Fruit fly (Drosophila melanogaster) whole organism, embryonic: Measurements from ENCODE around the gene SmD1.
A peak's percentile ranks its signal among the peaks of the same experiment; 100 is the strongest.

Experiments used
- ATbp ChIP-seq: fragments of 200-800 bp; sonication (Bioruptor generic); optimal IDR thresholded peaks from 2 replicates; lab custom pipeline; 2017; ENCODE audit warnings: missing biosample characterization, mild to moderate bottlenecking, missing genetic modification characterization, missing genetic modification reagents
- Antp ChIP-seq: fragments of 200-800 bp; sonication (Bioruptor generic); optimal IDR thresholded peaks from 3 replicates; lab custom pipeline; 2016; ENCODE audit warnings: missing biosample characterization, missing genetic modification characterization
- CG10321 ChIP-seq: fragments of 200-800 bp; sonication (Bioruptor generic); IDR thresholded peaks from 2 replicates; pipeline ENCODE4 v1.3.6; 2022; ENCODE audit warnings: missing biosample characterization, missing genetic modification characterization
- CG13894 ChIP-seq: fragments of 200-800 bp; sonication (Bioruptor generic); optimal IDR thresholded peaks from 3 replicates; lab custom pipeline; 2018; ENCODE audit warnings: missing biosample characterization, mild to moderate bottlenecking, missing genetic modification characterization, moderate library complexity
- CG1529 ChIP-seq: fragments of 200-800 bp; sonication (Bioruptor generic); optimal IDR thresholded peaks from 3 replicates; lab custom pipeline; 2018; ENCODE audit warnings: missing biosample characterization, missing genetic modification characterization
- CG16815 ChIP-seq: fragments of 200-800 bp; sonication (Bioruptor generic); optimal IDR thresholded peaks from 3 replicates; lab custom pipeline; 2017; ENCODE audit warnings: missing biosample characterization, mild to moderate bottlenecking, missing genetic modification characterization
- CG17328 ChIP-seq: fragments of 200-800 bp; sonication (Bioruptor generic); IDR thresholded peaks from 2 replicates; pipeline ENCODE4 v1.3.6; 2022; ENCODE audit warnings: missing biosample characterization, missing genetic modification characterization
- CG32772 ChIP-seq: fragments of 200-800 bp; sonication (Bioruptor generic); IDR thresholded peaks from 2 replicates; pipeline ENCODE4 v1.3.6; 2022; ENCODE audit warnings: missing biosample characterization, missing genetic modification characterization
- CG4854 ChIP-seq: fragments of 200-800 bp; sonication (Bioruptor generic); optimal IDR thresholded peaks from 2 replicates; lab custom pipeline; 2016; ENCODE audit warnings: missing biosample characterization, missing genetic modification characterization, inconsistent platforms
- CG6791 ChIP-seq: fragments of 200-800 bp; sonication (Bioruptor generic); IDR thresholded peaks from 3 replicates; pipeline ENCODE4 v1.3.6; 2022; ENCODE audit warnings: missing biosample characterization, missing genetic modification characterization; ENCODE audit not compliant: partially characterized antibody
- CG8359 ChIP-seq: fragments of 200-800 bp; sonication (Bioruptor generic); optimal IDR thresholded peaks from 2 replicates; lab custom pipeline; 2017; ENCODE audit warnings: missing biosample characterization, mild to moderate bottlenecking, missing genetic modification characterization, borderline replicate concordance
- CG9215 ChIP-seq: fragments of 200-800 bp; sonication (Bioruptor generic); IDR thresholded peaks from 2 replicates; pipeline ENCODE4 v1.3.6; 2022; ENCODE audit warnings: missing biosample characterization, missing genetic modification characterization
- CoRest ChIP-seq: fragments of 200-800 bp; sonication (Bioruptor generic); optimal IDR thresholded peaks from 3 replicates; lab custom pipeline; 2018; ENCODE audit warnings: missing biosample characterization, mild to moderate bottlenecking, missing genetic modification characterization, moderate library complexity
- D ChIP-seq, 2 experiments: fragments of 200-800 bp in 1 of 2; fragments of >200 bp in 1 of 2; sonication (Bioruptor generic) in 1 of 2; optimal IDR thresholded peaks; 2 replicates in 1 of 2; 3 replicates in 1 of 2; lab custom pipeline; 2017; ENCODE audit warnings: mild to moderate bottlenecking in 1 of 2, missing biosample characterization in 1 of 2, missing genetic modification characterization in 1 of 2, missing genetic modification reagents in 1 of 2
- Deaf1 ChIP-seq: fragments of 200-800 bp; optimal IDR thresholded peaks from 3 replicates; lab custom pipeline; 2019; ENCODE audit warnings: missing biosample characterization, mild to moderate bottlenecking, missing genetic modification characterization, moderate library complexity
- Doc2 ChIP-seq: fragments of 200-800 bp; sonication (Bioruptor generic); IDR thresholded peaks from 2 replicates; pipeline ENCODE4 v1.3.6; 2022; ENCODE audit warnings: missing biosample characterization, missing genetic modification characterization
- Ets65A ChIP-seq: fragments of 200-800 bp; sonication (Bioruptor generic); peaks from one replicate; lab custom pipeline; 2016; ENCODE audit warnings: missing biosample characterization, missing genetic modification characterization
- Fer1 ChIP-seq: fragments of 200-800 bp; sonication (Bioruptor generic); optimal IDR thresholded peaks from 2 replicates; lab custom pipeline; 2017; ENCODE audit warnings: missing biosample characterization, mild to moderate bottlenecking, missing genetic modification characterization
- H15 ChIP-seq: fragments of 200-800 bp; sonication (Bioruptor generic); IDR thresholded peaks from 3 replicates; pipeline ENCODE4 v1.3.6; 2022; ENCODE audit warnings: missing biosample characterization, missing genetic modification characterization
- Hr39 ChIP-seq: fragments of >200 bp; optimal IDR thresholded peaks from 2 replicates; lab custom pipeline; 2017
- Kr ChIP-seq: fragments of 200-800 bp; sonication (Bioruptor generic); optimal IDR thresholded peaks from 2 replicates; lab custom pipeline; 2017; ENCODE audit warnings: missing biosample characterization, mild to moderate bottlenecking, missing genetic modification characterization
- Med ChIP-seq: fragments of 200-800 bp; sonication (Bioruptor generic); peaks from one replicate; lab custom pipeline; 2016; ENCODE audit warnings: missing biosample characterization, missing genetic modification characterization, mild to moderate bottlenecking, inconsistent platforms, moderate library complexity
- NFAT ChIP-seq: fragments of 200-800 bp; sonication (Bioruptor generic); IDR thresholded peaks from 2 replicates; pipeline ENCODE4 v1.3.6; 2022; ENCODE audit warnings: missing biosample characterization, missing genetic modification characterization
- Nf-YB ChIP-seq: fragments of 200-800 bp; sonication (Bioruptor generic); optimal IDR thresholded peaks from 3 replicates; lab custom pipeline; 2019; ENCODE audit warnings: missing biosample characterization, mild to moderate bottlenecking, missing genetic modification characterization, moderate library complexity
- Nf-YC ChIP-seq: fragments of 200-800 bp; optimal IDR thresholded peaks from 3 replicates; lab custom pipeline; 2019; ENCODE audit warnings: missing biosample characterization, mild to moderate bottlenecking, missing genetic modification characterization, moderate library complexity
- ac ChIP-seq: fragments of 200-800 bp; sonication (Bioruptor generic); optimal IDR thresholded peaks from 3 replicates; lab custom pipeline; 2017; ENCODE audit warnings: missing biosample characterization, mild to moderate bottlenecking, missing genetic modification characterization
- croc ChIP-seq: fragments of 200-800 bp; sonication (Bioruptor generic); conservative IDR thresholded peaks from 3 replicates; pipeline ENCODE4 v1.3.6; 2022; ENCODE audit warnings: missing biosample characterization, missing genetic modification characterization
- crol ChIP-seq: fragments of 200-800 bp; sonication (Bioruptor generic); IDR thresholded peaks from 2 replicates; pipeline ENCODE4 v1.3.6; 2022; ENCODE audit warnings: missing biosample characterization, missing genetic modification characterization
- eve ChIP-seq, 2 experiments: fragments of >200 bp; optimal IDR thresholded peaks; 2 replicates each; lab custom pipeline; 2017; ENCODE audit warnings: missing biosample characterization in 2 of 2, missing genetic modification characterization in 2 of 2
- ind ChIP-seq: fragments of 200-800 bp; sonication (Bioruptor generic); optimal IDR thresholded peaks from 3 replicates; lab custom pipeline; 2016; ENCODE audit warnings: missing biosample characterization, missing genetic modification characterization
- insv ChIP-seq, 2 experiments: fragments of 200-800 bp; sonication (Bioruptor generic); optimal IDR thresholded peaks; 3 replicates each; lab custom pipeline; 2016 to 2018; ENCODE audit warnings: missing biosample characterization in 2 of 2, missing genetic modification characterization in 2 of 2
- jumu ChIP-seq: fragments of 200-800 bp; sonication (Bioruptor generic); optimal IDR thresholded peaks from 3 replicates; lab custom pipeline; 2016; ENCODE audit warnings: missing biosample characterization, missing genetic modification characterization
- mirr ChIP-seq: fragments of 200-800 bp; sonication (Bioruptor generic); optimal IDR thresholded peaks from 3 replicates; lab custom pipeline; 2018; ENCODE audit warnings: missing biosample characterization, mild to moderate bottlenecking, missing genetic modification characterization
- prd ChIP-seq, 3 experiments: fragments of >200 bp in 2 of 3; fragments of 200-800 bp in 1 of 3; sonication (Bioruptor generic) in 1 of 3; optimal IDR thresholded peaks in 2 of 3; IDR thresholded peaks in 1 of 3; 2 replicates in 2 of 3; 3 replicates in 1 of 3; pipeline versions ENCODE4 v1.3.6 to Lab custom; 2017 to 2022; ENCODE audit warnings: missing biosample characterization in 1 of 3, missing genetic modification characterization in 1 of 3
- rib ChIP-seq: fragments of 200-800 bp; sonication (Bioruptor generic); IDR thresholded peaks from 2 replicates; pipeline ENCODE4 v1.3.6; 2022; ENCODE audit warnings: missing biosample characterization, missing genetic modification characterization
- twi ChIP-seq: fragments of 200-800 bp; optimal IDR thresholded peaks from 2 replicates; lab custom pipeline; 2019; ENCODE audit warnings: missing biosample characterization, mild to moderate bottlenecking, missing genetic modification characterization, moderate library complexity
- zen ChIP-seq: fragments of 200-800 bp; sonication (Bioruptor generic); optimal IDR thresholded peaks from 3 replicates; lab custom pipeline; 2018; ENCODE audit warnings: missing biosample characterization, mild to moderate bottlenecking, missing genetic modification characterization, moderate library complexity

Gene SmD1

DNA sequence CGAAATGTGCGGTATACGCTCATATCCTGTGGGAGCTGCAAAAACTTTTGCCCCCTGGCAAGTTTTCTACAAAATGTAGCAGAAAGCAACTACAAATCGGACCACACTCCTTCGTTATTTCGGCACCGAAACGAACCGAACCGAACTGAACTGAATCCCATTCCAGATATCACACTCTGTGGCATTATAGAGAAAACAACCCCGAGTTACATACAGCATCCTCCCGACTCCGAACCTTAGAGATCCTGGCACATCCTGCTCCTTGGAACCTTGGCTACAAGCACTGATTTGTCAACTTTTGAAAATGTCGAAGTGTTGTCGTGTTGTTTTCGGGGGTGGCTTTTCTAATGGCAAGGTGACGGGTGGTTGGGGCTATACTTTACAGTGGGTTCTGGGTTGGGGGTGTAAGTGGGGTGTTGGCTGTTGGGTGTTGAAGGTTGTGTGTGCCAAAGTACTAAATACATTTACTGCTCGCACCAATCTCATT lies 33.9 kb downstream of the SmD1 start:
- TF ChIP-seq jumu (no peak), CG17328 (no peak), NFAT (GFP tag; lab: Robert Waterston, UW) (no peak), Nf-YB (GFP tag; lab: Kevin White, UChicago) (peak; percentile 58), Deaf1 (tag; lab: Kevin White, UChicago) (peak; percentile 80), CG8359 (GFP tag; lab: Kevin White, UChicago) (no peak), CG13894 (peak; percentile 83), Nf-YC (tag; lab: Kevin White, UChicago) (peak; percentile 75), mirr (GFP tag; lab: Kevin White, UChicago) (peak; percentile 76), D (optimal IDR thresholded peaks at IDR 0.05; lab: Kevin White, UChicago) (peak; percentile 15), D (GFP tag; optimal IDR thresholded peaks at IDR 0.05; lab: Kevin White, UChicago) (no peak)

DNA sequence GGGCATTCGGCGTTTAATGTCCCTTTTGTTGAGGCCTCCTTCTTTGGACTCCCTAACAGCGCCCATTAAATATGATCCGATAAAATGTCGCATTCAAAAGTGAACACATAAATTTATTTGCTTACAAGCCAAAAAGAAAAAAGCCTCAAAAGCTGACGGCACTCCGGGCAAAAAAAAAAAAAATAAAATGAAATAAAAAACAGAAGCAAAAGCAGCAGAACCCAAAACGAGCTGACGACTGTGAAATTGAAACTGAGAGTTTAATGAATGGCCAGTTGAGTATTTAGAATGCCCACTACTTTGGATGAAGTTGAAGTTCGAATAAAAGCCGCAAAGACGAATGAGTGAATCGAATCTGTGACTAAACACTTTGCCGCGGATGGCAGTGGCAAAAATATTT lies 36.2 kb downstream of the SmD1 start:
- TF ChIP-seq ind (GFP tag; lab: Kevin White, UChicago): no peak
- TF ChIP-seq CG16815 (GFP tag; lab: Kevin White, UChicago): no peak
- no peak for TF ChIP-seq CG4854
- no peak for TF ChIP-seq ac (GFP tag; lab: Kevin White, UChicago)

DNA sequence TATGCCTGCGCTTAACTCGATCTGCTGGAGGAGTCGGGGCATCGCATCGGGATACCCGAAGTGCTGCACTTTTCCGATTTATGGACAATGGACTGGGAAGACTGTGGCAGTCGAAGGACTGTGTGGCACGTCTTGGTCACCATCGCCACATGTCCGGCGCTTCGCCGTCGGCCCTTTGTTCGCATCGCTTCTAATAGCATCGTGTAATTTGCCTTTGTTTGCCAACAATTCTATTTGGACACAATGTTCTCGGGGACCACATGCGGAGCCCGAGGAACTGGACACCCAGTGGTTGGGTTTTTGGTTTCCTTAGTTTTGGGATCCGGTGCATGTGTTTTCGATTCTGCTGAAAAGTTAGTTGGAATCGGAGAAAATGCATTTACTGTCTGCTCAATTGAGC lies 36.9 kb downstream of the SmD1 start:
- TF ChIP-seq Med (GFP tag; lab: Kevin White, UChicago) (peak; percentile 30), twi (peak; percentile 91), croc (GFP tag; lab: Robert Waterston, UW) (no peak), Kr (peak; percentile 38), insv (GFP tag; optimal IDR thresholded peaks at IDR 0.05; lab: Kevin White, UChicago) (peak in 1 of 2 experiments; percentile 73), CG1529 (GFP tag; lab: Kevin White, UChicago) (no peak), D (optimal IDR thresholded peaks at IDR 0.05; lab: Kevin White, UChicago) (peak; percentile 95), D (GFP tag; optimal IDR thresholded peaks at IDR 0.05; lab: Kevin White, UChicago) (no peak), zen (tag; lab: Kevin White, UChicago) (peak; percentile 31), ATbp (GFP tag; lab: Kevin White, UChicago) (no peak)

DNA sequence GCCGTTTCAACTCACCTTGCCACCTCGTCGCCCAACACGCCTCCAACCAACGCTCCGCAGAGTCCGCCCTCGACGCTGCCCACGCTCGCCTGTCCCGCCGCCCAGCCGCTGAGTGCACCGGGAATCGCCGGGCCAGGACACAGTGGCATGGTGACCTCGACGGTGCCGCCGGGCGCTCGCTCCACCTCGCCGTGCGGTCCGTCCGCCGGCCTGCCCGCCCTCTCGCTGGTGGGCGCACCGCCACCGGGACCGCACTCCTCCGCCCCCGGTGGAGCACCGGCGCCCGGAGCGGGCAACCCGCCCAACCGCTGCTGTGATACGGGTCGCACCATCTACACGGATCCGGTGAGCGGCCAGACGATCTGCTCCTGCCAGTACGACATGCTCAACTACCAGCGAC lies 37.9 kb downstream of the SmD1 start:
- 0 out of 2 replicates have a peak, but pooled peaks have one; percentile 43 for TF ChIP-seq CG10321 (GFP tag; lab: Robert Waterston, UW)
- 0 out of 2 replicates have a peak, but pooled peaks have one; percentile 29 for TF ChIP-seq CG9215 (GFP tag; lab: Robert Waterston, UW)
- TF ChIP-seq H15 (GFP tag; lab: Robert Waterston, UW): 0 out of 3 replicates have a peak, but pooled peaks have one; percentile 14
- 0 out of 3 replicates have a peak, but pooled peaks have one; percentile 29 for TF ChIP-seq CG6791 (GFP tag; lab: Robert Waterston, UW)
- 0 out of 2 replicates have a peak, but pooled peaks have one; percentile 9 for TF ChIP-seq crol (GFP tag; lab: Robert Waterston, UW)
- TF ChIP-seq eve (GFP tag; optimal IDR thresholded peaks at IDR 0.05; lab: Kevin White, UChicago): peak in 1 of 2 experiments; percentile 44
- TF ChIP-seq Med (GFP tag; lab: Kevin White, UChicago): peak; percentile 62
- peak; percentile 74 for TF ChIP-seq Ets65A (GFP tag; lab: Kevin White, UChicago)
- TF ChIP-seq Antp: peak; percentile 3
- 0 out of 2 replicates have a peak, but pooled peaks have one; percentile 21 for TF ChIP-seq rib (GFP tag; lab: Robert Waterston, UW)
- no peak for TF ChIP-seq CoRest
- TF ChIP-seq Doc2 (GFP tag; lab: Robert Waterston, UW): no peak
- no peak for TF ChIP-seq Fer1 (GFP tag; lab: Kevin White, UChicago)
- peak; percentile 73 for TF ChIP-seq Hr39 (lab: Kevin White, UChicago)
- peak; percentile 6; the same call in 1 of the 2 replicates for TF ChIP-seq CG32772 (GFP tag; lab: Robert Waterston, UW)
- TF ChIP-seq prd (optimal IDR thresholded peaks at IDR 0.05; lab: Kevin White, UChicago): no peak
- TF ChIP-seq prd (GFP tag; IDR thresholded peaks at IDR 0.05; lab: Robert Waterston, UW): peak; percentile 8; the same call in 1 of the 3 replicates
